Worm (Caenorhabditis elegans): ENCODE data around the gene B0554.7.

DNA sequence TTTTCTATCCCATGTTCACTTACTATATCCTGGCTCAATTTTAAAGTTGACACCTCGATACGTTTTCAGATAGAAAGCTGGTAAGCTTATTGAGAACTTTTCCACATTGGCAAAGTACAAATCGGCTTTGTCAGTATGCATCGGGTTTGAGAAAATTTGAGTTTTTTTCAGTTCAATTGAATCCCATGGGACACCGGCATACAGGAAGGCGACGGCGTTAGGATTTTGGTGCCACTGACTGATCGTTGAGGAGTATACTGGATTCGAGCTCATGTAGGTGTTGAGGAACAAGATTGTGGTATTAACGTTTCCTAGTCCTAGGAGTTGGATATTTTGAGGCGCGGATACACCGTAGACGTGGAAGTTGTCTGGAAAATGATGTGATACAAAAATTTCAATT is 28.0 kb downstream of the B0554.7 start:
- no peak for TF ChIP-seq med-1 (GFP tag; optimal IDR thresholded peaks at IDR 0.05; ENCODE audit: insufficient read depth)
- no peak for TF ChIP-seq cog-1 (tag; optimal IDR thresholded peaks at IDR 0.05)
- TF ChIP-seq ref-1 (GFP tag; conservative IDR thresholded peaks at IDR 0.05) = no peak
- TF ChIP-seq tab-1 (GFP tag; IDR thresholded peaks at IDR 0.05) = no peak
- no peak for TF ChIP-seq klf-2 (GFP tag; conservative IDR thresholded peaks at IDR 0.05)
- TF ChIP-seq flt-1 (GFP tag; IDR thresholded peaks at IDR 0.05) = no peak
- no peak for TF ChIP-seq ztf-23 (GFP tag; IDR thresholded peaks at IDR 0.05)
- TF ChIP-seq ztf-29 (GFP tag; IDR thresholded peaks at IDR 0.05) = no peak
- no peak for TF ChIP-seq T22C8.4 (GFP tag; IDR thresholded peaks at IDR 0.05)
